Fruit fly (Drosophila melanogaster) S2 (cell line): ENCODE data around the gene CG15395.
A peak's percentile ranks its signal among the peaks of the same experiment; 100 is the strongest.

Source experiments
- CG8478 ChIP-seq: fragments of >200 bp; optimal IDR thresholded peaks from 2 replicates; lab custom pipeline; 2018
- CTCF ChIP-seq, 2 experiments: fragments of >200 bp; optimal IDR thresholded peaks; 2 replicates each; lab custom pipeline; 2018

- TF ChIP-seq CG8478 (lab: Kevin White, UChicago) (no peak), CTCF (optimal IDR thresholded peaks at IDR 0.05; lab: Kevin White, UChicago) (peak; percentile 85 to 86)
Measured at dm6 chr2L:2585285-2585684, 24.5 kb upstream of the CG15395 start, which contains the start of gene Drp1.
